Worm (Caenorhabditis elegans) whole organism, young adult: ENCODE data around the gene unc-43.

Experiments
- B0035.1 ChIP-seq: sonication (generic microtip); optimal IDR thresholded peaks from 2 replicates; lab custom pipeline; 2016; ENCODE audit warnings: missing genetic modification characterization, mild to moderate bottlenecking, missing compliant biosample characterization, missing genotype, missing genetic modification reagents
- B0336.3 ChIP-seq: fragments of 200-800 bp; sonication (Bioruptor generic); IDR thresholded peaks from 2 replicates; pipeline ENCODE4 v1.3.6; 2022; ENCODE audit warnings: missing genetic modification characterization, missing compliant biosample characterization
- F39B2.1 ChIP-seq: fragments of 200-800 bp; sonication (Bioruptor generic); IDR thresholded peaks from 2 replicates; pipeline ENCODE4 v1.3.6; 2022; ENCODE audit warnings: missing genetic modification reagents, missing genetic modification characterization, missing compliant biosample characterization
- F49E8.2 ChIP-seq: sonication (generic microtip); optimal IDR thresholded peaks from 3 replicates; lab custom pipeline; 2017; ENCODE audit warnings: missing genetic modification characterization, mild to moderate bottlenecking, missing compliant biosample characterization, antibody characterized with exemption, moderate library complexity; ENCODE audit not compliant: insufficient read depth
- F52B5.7 ChIP-seq: sonication (generic microtip); optimal IDR thresholded peaks from 2 replicates; lab custom pipeline; 2016; ENCODE audit warnings: mild to moderate bottlenecking, missing genetic modification characterization, missing compliant biosample characterization
- F55B11.4 ChIP-seq: sonication (generic microtip); optimal IDR thresholded peaks from 2 replicates; lab custom pipeline; 2016; ENCODE audit warnings: missing compliant biosample characterization, missing genetic modification characterization, borderline replicate concordance; ENCODE audit not compliant: insufficient read depth
- Y53F4B.3 ChIP-seq: fragments of 200-800 bp; sonication (Bioruptor generic); IDR thresholded peaks from 2 replicates; pipeline ENCODE4 v1.3.6; 2022; ENCODE audit warnings: missing genetic modification reagents, missing genetic modification characterization, missing compliant biosample characterization
- Y67H2A.10 ChIP-seq: fragments of 200-800 bp; sonication (Bioruptor generic); conservative IDR thresholded peaks from 2 replicates; pipeline ENCODE4 v1.3.6; 2022; ENCODE audit warnings: missing genetic modification reagents, missing genetic modification characterization, missing compliant biosample characterization
- Y95B8A.8 ChIP-seq: fragments of 200-800 bp; sonication (Bioruptor generic); IDR thresholded peaks from 2 replicates; pipeline ENCODE4 v1.3.6; 2022; ENCODE audit warnings: missing genetic modification reagents, missing genetic modification characterization, missing compliant biosample characterization
- aptf-2 ChIP-seq: fragments of 200-800 bp; sonication (Bioruptor generic); conservative IDR thresholded peaks from 2 replicates; pipeline ENCODE4 v1.3.6; 2022; ENCODE audit warnings: missing genetic modification reagents, missing genetic modification characterization, missing compliant biosample characterization
- atf-7 ChIP-seq: sonication (generic microtip); optimal IDR thresholded peaks from 2 replicates; lab custom pipeline; 2017; ENCODE audit warnings: mild to moderate bottlenecking, missing genetic modification characterization, missing compliant biosample characterization
- attf-5 ChIP-seq: fragments of 200-800 bp; sonication (Bioruptor generic); optimal IDR thresholded peaks from 2 replicates; lab custom pipeline; 2018; ENCODE audit warnings: mild to moderate bottlenecking, missing genetic modification characterization, missing compliant biosample characterization
- bed-1 ChIP-seq: fragments of 200-800 bp; sonication (Bioruptor generic); IDR thresholded peaks from 2 replicates; pipeline ENCODE4 v1.3.6; 2022; ENCODE audit warnings: missing genetic modification reagents, missing genetic modification characterization, missing compliant biosample characterization
- ceh-100 ChIP-seq: fragments of 200-800 bp; sonication (Bioruptor generic); IDR thresholded peaks from 2 replicates; pipeline ENCODE4 v1.3.6; 2022; ENCODE audit warnings: missing genetic modification reagents, missing genetic modification characterization, missing compliant biosample characterization
- ceh-27 ChIP-seq: fragments of 200-800 bp; sonication (Bioruptor generic); optimal IDR thresholded peaks from 2 replicates; lab custom pipeline; 2018; ENCODE audit warnings: mild to moderate bottlenecking, missing genetic modification characterization, moderate library complexity, missing compliant biosample characterization
- ceh-40 ChIP-seq: fragments of 200-800 bp; sonication (Bioruptor generic); IDR thresholded peaks from 2 replicates; pipeline ENCODE4 v1.3.6; 2022; ENCODE audit warnings: missing genetic modification characterization, missing compliant biosample characterization
- ceh-79 ChIP-seq: sonication (generic microtip); optimal IDR thresholded peaks from 2 replicates; lab custom pipeline; 2017; ENCODE audit warnings: mild to moderate bottlenecking, missing genetic modification characterization, missing compliant biosample characterization
- efl-1 ChIP-seq: fragments of 150-350 bp; optimal IDR thresholded peaks from 2 replicates; lab custom pipeline; 2014; ENCODE audit warnings: missing biosample characterization, missing genetic modification reagents, missing genetic modification characterization
- egl-18 ChIP-seq: fragments of 200-800 bp; sonication (Bioruptor generic); IDR thresholded peaks from 2 replicates; pipeline ENCODE4 v1.3.6; 2022; ENCODE audit warnings: missing genetic modification reagents, missing genetic modification characterization, missing compliant biosample characterization
- him-1 ChIP-seq: sonication (generic microtip); optimal IDR thresholded peaks from 2 replicates; lab custom pipeline; 2016; ENCODE audit warnings: missing genotype, missing genetic modification reagents, missing genetic modification characterization, missing compliant biosample characterization
- hmg-1.2 ChIP-seq: fragments of 200-800 bp; sonication (Bioruptor generic); IDR thresholded peaks from 2 replicates; pipeline ENCODE4 v1.3.6; 2022; ENCODE audit warnings: missing genetic modification reagents, missing genetic modification characterization, missing compliant biosample characterization
- lag-1 ChIP-seq: fragments of 200-800 bp; sonication (Bioruptor generic); IDR thresholded peaks from 2 replicates; pipeline ENCODE4 v1.3.6; 2022; ENCODE audit warnings: missing genetic modification reagents, missing genetic modification characterization, missing compliant biosample characterization
- let-607 ChIP-seq, 2 experiments: fragments of 200-800 bp in 1 of 2; sonication (Bioruptor generic) in 1 of 2; sonication (generic microtip) in 1 of 2; optimal IDR thresholded peaks; 2 replicates each; lab custom pipeline; 2016 to 2018; ENCODE audit warnings: mild to moderate bottlenecking in 2 of 2, missing compliant biosample characterization in 2 of 2, missing genetic modification characterization in 2 of 2, moderate library complexity in 2 of 2, missing genotype in 1 of 2
- lsl-1 ChIP-seq: fragments of 200-800 bp; sonication (Bioruptor generic); optimal IDR thresholded peaks from 2 replicates; lab custom pipeline; 2018; ENCODE audit warnings: mild to moderate bottlenecking, missing genetic modification characterization, moderate library complexity, missing compliant biosample characterization
- madf-10 ChIP-seq: sonication (generic microtip); optimal IDR thresholded peaks from 2 replicates; lab custom pipeline; 2016; ENCODE audit warnings: mild to moderate bottlenecking, missing genetic modification characterization, missing compliant biosample characterization
- madf-6 ChIP-seq: fragments of 200-800 bp; sonication (Bioruptor generic); IDR thresholded peaks from 2 replicates; pipeline ENCODE4 v1.3.6; 2022; ENCODE audit warnings: missing genetic modification reagents, missing genetic modification characterization, missing compliant biosample characterization
- mel-28 ChIP-seq: sonication (generic microtip); optimal IDR thresholded peaks from 2 replicates; lab custom pipeline; 2016; ENCODE audit warnings: borderline replicate concordance, mild to moderate bottlenecking, missing genetic modification characterization, missing compliant biosample characterization
- mxl-1 ChIP-seq: sonication (generic microtip); optimal IDR thresholded peaks from 2 replicates; lab custom pipeline; 2016; ENCODE audit warnings: missing genetic modification characterization, missing compliant biosample characterization
- nfya-2 ChIP-seq: fragments of 200-800 bp; sonication (Bioruptor generic); IDR thresholded peaks from 2 replicates; pipeline ENCODE4 v1.3.6; 2022; ENCODE audit warnings: missing genetic modification reagents, missing genetic modification characterization, missing compliant biosample characterization
- nhr-80 ChIP-seq: sonication (generic microtip); optimal IDR thresholded peaks from 2 replicates; lab custom pipeline; 2016; ENCODE audit warnings: missing genetic modification characterization, missing compliant biosample characterization
- pbrm-1 ChIP-seq: fragments of 200-800 bp; sonication (Bioruptor generic); IDR thresholded peaks from 2 replicates; pipeline ENCODE4 v1.3.6; 2022; ENCODE audit warnings: missing genetic modification reagents, missing genetic modification characterization, missing compliant biosample characterization
- sdz-38 ChIP-seq: sonication (generic microtip); optimal IDR thresholded peaks from 2 replicates; lab custom pipeline; 2016; ENCODE audit warnings: missing genotype, missing genetic modification characterization, missing compliant biosample characterization
- snpc-4 ChIP-seq, 5 experiments: fragments of 150-350 bp in 1 of 5; sonication (generic microtip) in 4 of 5; optimal IDR thresholded peaks; 2 replicates each; lab custom pipeline; 2014 to 2018; ENCODE audit warnings: missing genetic modification characterization in 5 of 5, missing biosample characterization in 3 of 5, antibody characterized with exemption in 2 of 5, mild to moderate bottlenecking in 2 of 5, missing compliant biosample characterization in 2 of 5, missing genotype in 2 of 5, moderate library complexity in 2 of 5, missing genetic modification reagents in 1 of 5
- somi-1 ChIP-seq: fragments of 200-800 bp; sonication (Bioruptor generic); optimal IDR thresholded peaks from 2 replicates; lab custom pipeline; 2018; ENCODE audit warnings: mild to moderate bottlenecking, missing genetic modification characterization, missing compliant biosample characterization
- sptf-2 ChIP-seq: fragments of 200-800 bp; sonication (Bioruptor generic); optimal IDR thresholded peaks from 2 replicates; lab custom pipeline; 2018; ENCODE audit warnings: mild to moderate bottlenecking, missing genetic modification characterization, missing compliant biosample characterization
- tbp1 ChIP-seq: fragments of 200-800 bp; sonication (Bioruptor generic); optimal IDR thresholded peaks from 2 replicates; lab custom pipeline; 2018; ENCODE audit warnings: mild to moderate bottlenecking, missing genetic modification characterization, missing compliant biosample characterization
- tbx-9 ChIP-seq: sonication (generic microtip); optimal IDR thresholded peaks from 2 replicates; lab custom pipeline; 2016; ENCODE audit warnings: borderline replicate concordance, missing genetic modification characterization, inconsistent platforms, missing compliant biosample characterization
- tlf-1 ChIP-seq: fragments of 200-800 bp; sonication (Bioruptor generic); optimal IDR thresholded peaks from 2 replicates; lab custom pipeline; 2018; ENCODE audit warnings: mild to moderate bottlenecking, missing genetic modification characterization, missing compliant biosample characterization
- unc-62 ChIP-seq: fragments of 150-350 bp; optimal IDR thresholded peaks from 2 replicates; lab custom pipeline; 2014; ENCODE audit warnings: missing biosample characterization, missing genetic modification reagents, missing genetic modification characterization
- zfh-2 ChIP-seq: fragments of 200-800 bp; sonication (Bioruptor generic); conservative IDR thresholded peaks from 2 replicates; pipeline ENCODE4 v1.3.6; 2022; ENCODE audit warnings: missing genetic modification reagents, missing genetic modification characterization, missing compliant biosample characterization
- ztf-3 ChIP-seq: fragments of 200-800 bp; sonication (Bioruptor generic); optimal IDR thresholded peaks from 2 replicates; lab custom pipeline; 2018; ENCODE audit warnings: mild to moderate bottlenecking, missing genetic modification characterization, missing compliant biosample characterization
- ztf-6 ChIP-seq: fragments of 200-800 bp; sonication (Bioruptor generic); IDR thresholded peaks from 2 replicates; pipeline ENCODE4 v1.3.6; 2022; ENCODE audit warnings: missing genetic modification reagents, missing genetic modification characterization, missing compliant biosample characterization

unc-43 gene

DNA sequence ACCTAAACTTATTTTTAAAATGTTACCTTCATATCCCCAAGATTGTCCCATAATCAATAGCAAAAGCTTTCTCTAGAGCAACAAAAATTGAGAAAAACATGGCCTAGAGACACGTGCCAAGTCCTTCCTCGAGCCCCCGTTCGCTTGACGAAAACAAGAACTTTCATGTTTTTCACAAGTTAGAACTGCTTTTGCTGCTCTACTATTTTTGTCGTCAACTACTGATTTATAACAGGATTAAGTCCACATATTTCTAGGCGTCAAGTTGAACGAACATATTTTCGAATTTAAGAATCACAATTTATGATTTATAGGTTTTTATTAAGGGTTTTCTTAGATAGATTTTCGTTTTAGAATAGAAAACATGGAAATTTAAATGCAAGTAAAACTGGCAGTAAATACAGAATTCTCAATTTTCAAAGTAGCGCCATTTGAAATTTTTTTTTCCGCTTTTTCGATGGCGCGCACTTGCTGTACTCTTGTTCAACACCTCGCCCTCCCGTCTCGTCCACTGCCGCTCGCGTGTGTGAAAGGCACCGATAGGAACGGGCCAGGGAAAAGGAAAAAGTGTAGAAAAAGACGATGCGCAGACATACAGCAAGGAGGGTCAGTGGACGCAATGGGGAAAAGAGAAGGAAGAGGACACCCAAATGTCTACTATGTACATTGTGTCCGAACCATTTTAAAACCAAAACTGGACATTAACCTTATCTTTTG, 65.7 kb downstream of the unc-43 start, which contains the start of gene rad-51 (continued):
- TF ChIP-seq tlf-1 (no peak), lsl-1 (GFP tag; lab: Kevin White, UChicago) (no peak), ceh-27 (peak; percentile 53), B0336.3 (GFP tag; lab: Robert Waterston, UW) (peak; percentile 14; the same call in 1 of the 2 replicates), hmg-1.2 (GFP tag; lab: Robert Waterston, UW) (peak; percentile 91; the same call in 1 of the 2 replicates), him-1 (tag; lab: Kevin White, UChicago) (no peak), somi-1 (no peak), Y53F4B.3 (GFP tag; lab: Robert Waterston, UW) (no peak), nhr-80 (tag; lab: Kevin White, UChicago) (peak; percentile 70), madf-10 (tag; lab: Kevin White, UChicago) (no peak), sdz-38 (tag; lab: Kevin White, UChicago) (no peak), madf-6 (GFP tag; lab: Robert Waterston, UW) (peak; percentile 43), F39B2.1 (no peak), zfh-2 (peak; percentile 78), nfya-2 (no peak), mel-28 (tag; lab: Kevin White, UChicago) (no peak), atf-7 (tag; lab: Kevin White, UChicago) (no peak), attf-5 (GFP tag; lab: Kevin White, UChicago) (peak; percentile 77), efl-1 (GFP tag; lab: Kevin White, UChicago) (peak; percentile 61), ceh-79 (tag; lab: Kevin White, UChicago) (no peak), unc-62 (GFP tag; lab: Kevin White, UChicago) (no peak), tbx-9 (tag; lab: Kevin White, UChicago) (no peak), egl-18 (GFP tag; lab: Robert Waterston, UW) (no peak), let-607 (tag; optimal IDR thresholded peaks at IDR 0.05; lab: Kevin White, UChicago) (no peak), Y67H2A.10 (GFP tag; lab: Robert Waterston, UW) (no peak), ceh-100 (no peak), Y95B8A.8 (0 out of 2 replicates have a peak, but pooled peaks have one; percentile 15), lag-1 (GFP tag; lab: Robert Waterston, UW) (no peak), mxl-1 (tag; lab: Kevin White, UChicago) (no peak)

DNA sequence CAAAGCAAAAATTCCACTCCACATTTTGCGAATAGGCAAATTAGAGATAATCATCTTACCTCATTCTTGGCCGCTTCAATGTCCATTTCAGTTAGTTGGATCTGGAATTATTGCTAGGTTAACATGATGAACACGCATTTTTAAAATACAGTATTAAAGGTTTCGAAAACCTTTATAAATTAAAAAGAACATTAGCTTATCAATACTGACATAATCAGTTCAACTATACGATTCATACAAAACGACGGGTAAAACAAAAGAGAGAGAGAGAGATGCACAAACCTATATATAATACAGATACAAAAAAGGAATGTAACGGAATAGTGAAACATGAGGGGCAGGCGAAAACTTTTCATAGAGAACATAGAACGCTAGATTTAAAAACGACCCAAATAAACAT, 68.5 kb downstream of the unc-43 start, which contains the start of gene thk-1:
TSS of gene thk-1 (minus strand) at position 101 of the 400 bp plus-strand sequence.
- TF ChIP-seq madf-6 (GFP tag; lab: Robert Waterston, UW) (no peak), nhr-80 (tag; lab: Kevin White, UChicago) (peak; percentile 5)

- TF ChIP-seq attf-5 (GFP tag; lab: Kevin White, UChicago) (no peak), pbrm-1 (no peak), efl-1 (GFP tag; lab: Kevin White, UChicago) (no peak), snpc-4 (GFP tag; optimal IDR thresholded peaks at IDR 0.05; lab: Kevin White, UChicago) (no peak), snpc-4 (tag; optimal IDR thresholded peaks at IDR 0.05; lab: Kevin White, UChicago) (no peak), lsl-1 (GFP tag; lab: Kevin White, UChicago) (no peak), bed-1 (GFP tag; lab: Robert Waterston, UW) (no peak), F49E8.2 (no peak), sptf-2 (GFP tag; lab: Kevin White, UChicago) (no peak), ceh-27 (no peak), F55B11.4 (tag; lab: Kevin White, UChicago) (no peak), B0035.1 (tag; lab: Kevin White, UChicago) (no peak), ztf-3 (GFP tag; lab: Kevin White, UChicago) (no peak), F52B5.7 (tag; lab: Kevin White, UChicago) (no peak), ztf-6 (GFP tag; lab: Robert Waterston, UW) (no peak), ceh-40 (GFP tag; lab: Robert Waterston, UW) (no peak), tbp1 (GFP tag; lab: Kevin White, UChicago) (no peak), aptf-2 (GFP tag; lab: Robert Waterston, UW) (no peak)
Measured at ce11 chrIV:10277716-10278115, 72.3 kb downstream of the unc-43 start, which contains the start of gene Y43C5A.4. TSS of gene Y43C5A.4 (plus strand) at chrIV:10278016.
